Worm (Caenorhabditis elegans): Measurements from ENCODE around the gene fbxa-138.

ce11 chrIII:1391752-1392151 is 7.7 kb upstream of the fbxa-138 start, which contains the start of gene pals-17:
- no peak for TF ChIP-seq klf-2 (GFP tag; conservative IDR thresholded peaks at IDR 0.05)
- no peak for TF ChIP-seq flt-1 (GFP tag; IDR thresholded peaks at IDR 0.05)
- TF ChIP-seq ref-1 (GFP tag; conservative IDR thresholded peaks at IDR 0.05): no peak
- no peak for TF ChIP-seq T22C8.4 (GFP tag; IDR thresholded peaks at IDR 0.05)
- no peak for TF ChIP-seq cog-1 (tag; optimal IDR thresholded peaks at IDR 0.05)
- no peak for TF ChIP-seq med-1 (GFP tag; optimal IDR thresholded peaks at IDR 0.05; ENCODE audit: insufficient read depth)
- TF ChIP-seq ztf-23 (GFP tag; IDR thresholded peaks at IDR 0.05): no peak
- no peak for TF ChIP-seq tab-1 (GFP tag; IDR thresholded peaks at IDR 0.05)
